Worm (Caenorhabditis elegans) whole organism, L1 larva: ENCODE measurements around the gene set-30.

Experiments used
- Y116A8C.19 ChIP-seq: sonication (generic microtip); optimal IDR thresholded peaks from 2 replicates; lab custom pipeline; 2016; ENCODE audit warnings: missing compliant biosample characterization, missing genetic modification characterization, borderline replicate concordance
- aha-1 ChIP-seq: fragments of 150-350 bp; optimal IDR thresholded peaks from 2 replicates; lab custom pipeline; 2014; ENCODE audit warnings: missing biosample characterization, missing genetic modification characterization
- alr-1 ChIP-seq: fragments of 200-800 bp; sonication (Bioruptor generic); optimal IDR thresholded peaks from 2 replicates; lab custom pipeline; 2018; ENCODE audit warnings: borderline replicate concordance, mild to moderate bottlenecking, missing genetic modification characterization, missing compliant biosample characterization
- ama-1 ChIP-seq: fragments of 150-350 bp; optimal IDR thresholded peaks from 2 replicates; lab custom pipeline; 2014
- blmp-1 ChIP-seq: fragments of 150-350 bp; optimal IDR thresholded peaks from 2 replicates; lab custom pipeline; 2014; ENCODE audit warnings: missing biosample characterization, missing genetic modification characterization
- ceh-8 ChIP-seq: fragments of 200-800 bp; sonication (Bioruptor generic); optimal IDR thresholded peaks from 2 replicates; lab custom pipeline; 2018; ENCODE audit warnings: mild to moderate bottlenecking, missing genetic modification characterization, moderate library complexity, missing compliant biosample characterization
- ceh-88 ChIP-seq: fragments of 200-800 bp; sonication (Bioruptor generic); IDR thresholded peaks from 2 replicates; pipeline ENCODE4 v1.3.6; 2022; ENCODE audit warnings: missing genetic modification characterization, missing compliant biosample characterization
- ceh-90 ChIP-seq: sonication (generic microtip); optimal IDR thresholded peaks from 2 replicates; lab custom pipeline; 2016; ENCODE audit warnings: missing genetic modification characterization, missing compliant biosample characterization
- ces-1 ChIP-seq: fragments of 150-350 bp; optimal IDR thresholded peaks from 2 replicates; lab custom pipeline; 2014; ENCODE audit warnings: missing biosample characterization, missing genetic modification reagents, missing genetic modification characterization
- dpl-1 ChIP-seq, 3 experiments: fragments of 150-350 bp in 2 of 3; sonication (generic microtip) in 1 of 3; optimal IDR thresholded peaks; 2 replicates each; lab custom pipeline; 2014 to 2017; ENCODE audit warnings: missing biosample characterization in 3 of 3, missing genetic modification characterization in 3 of 3, missing genetic modification reagents in 3 of 3
- efl-1 ChIP-seq, 4 experiments: fragments of 150-350 bp; optimal IDR thresholded peaks in 3 of 4; peaks in 1 of 4; 1 replicate in 1 of 4; 2 replicates in 3 of 4; lab custom pipeline; 2014; ENCODE audit warnings: missing biosample characterization in 2 of 4, missing genetic modification characterization in 2 of 4, missing genetic modification reagents in 2 of 4
- efl-3 ChIP-seq: fragments of 200-800 bp; sonication (Bioruptor generic); optimal IDR thresholded peaks from 2 replicates; lab custom pipeline; 2018; ENCODE audit warnings: mild to moderate bottlenecking, missing genetic modification characterization, missing compliant biosample characterization
- egl-13 ChIP-seq: sonication (generic microtip); optimal IDR thresholded peaks from 2 replicates; lab custom pipeline; 2016; ENCODE audit warnings: missing genotype, missing genetic modification reagents, missing genetic modification characterization, missing compliant biosample characterization
- elt-2 ChIP-seq: sonication (generic microtip); optimal IDR thresholded peaks from 2 replicates; lab custom pipeline; 2016; ENCODE audit warnings: missing genetic modification characterization, mild to moderate bottlenecking, inconsistent platforms, missing compliant biosample characterization, missing genetic modification reagents
- elt-3 ChIP-seq, 6 experiments: fragments of 150-350 bp in 1 of 6; sonication (generic microtip); optimal IDR thresholded peaks; 2 replicates each; lab custom pipeline; 2017 to 2018; ENCODE audit warnings: missing biosample characterization in 6 of 6, missing genetic modification characterization in 6 of 6, inconsistent platforms in 1 of 6
- ets-5 ChIP-seq: fragments of 200-800 bp; sonication (Bioruptor generic); IDR thresholded peaks from 2 replicates; pipeline ENCODE4 v1.3.6; 2022; ENCODE audit warnings: missing genetic modification characterization, missing compliant biosample characterization
- fkh-4 ChIP-seq: sonication (generic microtip); optimal IDR thresholded peaks from 2 replicates; lab custom pipeline; 2016; ENCODE audit warnings: missing compliant biosample characterization, missing genetic modification characterization, borderline replicate concordance
- fkh-8 ChIP-seq: sonication (generic microtip); optimal IDR thresholded peaks from 2 replicates; lab custom pipeline; 2016; ENCODE audit warnings: mild to moderate bottlenecking, missing genetic modification characterization, missing compliant biosample characterization
- fos-1 ChIP-seq: fragments of 150-350 bp; optimal IDR thresholded peaks from 2 replicates; lab custom pipeline; 2014; ENCODE audit warnings: missing biosample characterization, missing genetic modification characterization
- hpl-2 ChIP-seq: fragments of 150-350 bp; optimal IDR thresholded peaks from 2 replicates; lab custom pipeline; 2014; ENCODE audit warnings: missing biosample characterization, missing genetic modification reagents, missing genetic modification characterization
- isw-1 ChIP-seq: fragments of 200-800 bp; sonication (Bioruptor generic); IDR thresholded peaks from 2 replicates; pipeline ENCODE4 v1.3.6; 2022; ENCODE audit warnings: missing genetic modification characterization, missing compliant biosample characterization
- jun-1 ChIP-seq: fragments of 150-350 bp; optimal IDR thresholded peaks from 2 replicates; lab custom pipeline; 2014; ENCODE audit warnings: missing biosample characterization, missing genetic modification reagents, missing genetic modification characterization
- lin-14 ChIP-seq: fragments of 200-800 bp; sonication (Bioruptor generic); optimal IDR thresholded peaks from 2 replicates; lab custom pipeline; 2018; ENCODE audit warnings: mild to moderate bottlenecking, missing genetic modification characterization, moderate library complexity, missing compliant biosample characterization
- lin-15B ChIP-seq: fragments of 150-350 bp; sonication (generic microtip); optimal IDR thresholded peaks from 3 replicates; lab custom pipeline; 2014; ENCODE audit warnings: missing biosample characterization, missing genetic modification characterization
- lin-35 ChIP-seq, 2 experiments: fragments of 150-350 bp; optimal IDR thresholded peaks; 2 replicates each; lab custom pipeline; 2014; ENCODE audit warnings: missing biosample characterization in 2 of 2, missing genetic modification characterization in 2 of 2, missing genetic modification reagents in 2 of 2
- lin-39 ChIP-seq: fragments of 150-350 bp; optimal IDR thresholded peaks from 2 replicates; lab custom pipeline; 2014; ENCODE audit warnings: missing biosample characterization, missing genetic modification reagents, missing genetic modification characterization
- lir-3 ChIP-seq: sonication (generic microtip); optimal IDR thresholded peaks from 2 replicates; lab custom pipeline; 2016; ENCODE audit warnings: mild to moderate bottlenecking, missing genetic modification characterization, moderate library complexity, missing compliant biosample characterization; ENCODE audit not compliant: poor library complexity
- lsy-2 ChIP-seq, 2 experiments: fragments of 150-350 bp; optimal IDR thresholded peaks; 2 replicates each; lab custom pipeline; 2014; ENCODE audit warnings: missing biosample characterization in 2 of 2, missing genetic modification characterization in 2 of 2
- mab-9 ChIP-seq: fragments of 200-800 bp; sonication (Bioruptor generic); IDR thresholded peaks from 2 replicates; pipeline ENCODE4 v1.3.6; 2022; ENCODE audit warnings: missing genetic modification reagents, missing genetic modification characterization, missing compliant biosample characterization
- mdl-1 ChIP-seq, 2 experiments: fragments of 150-350 bp; optimal IDR thresholded peaks; 2 replicates each; lab custom pipeline; 2014 to 2017; ENCODE audit warnings: missing biosample characterization in 2 of 2, missing genetic modification characterization in 2 of 2, inconsistent platforms in 1 of 2
- mep-1 ChIP-seq: fragments of 150-350 bp; optimal IDR thresholded peaks from 2 replicates; lab custom pipeline; 2014; ENCODE audit warnings: missing biosample characterization, missing genetic modification characterization
- nhr-19 ChIP-seq: fragments of 200-800 bp; sonication (Bioruptor generic); conservative IDR thresholded peaks from 2 replicates; pipeline ENCODE4 v1.3.6; 2022; ENCODE audit warnings: missing genetic modification characterization, missing compliant biosample characterization
- nhr-20 ChIP-seq: sonication (generic microtip); optimal IDR thresholded peaks from 2 replicates; lab custom pipeline; 2016; ENCODE audit warnings: mild to moderate bottlenecking, missing genetic modification characterization, missing compliant biosample characterization
- nhr-28 ChIP-seq: fragments of 150-350 bp; optimal IDR thresholded peaks from 2 replicates; lab custom pipeline; 2014; ENCODE audit warnings: missing biosample characterization, missing genetic modification characterization
- nhr-71 ChIP-seq: sonication (generic microtip); optimal IDR thresholded peaks from 2 replicates; lab custom pipeline; 2016; ENCODE audit warnings: mild to moderate bottlenecking, missing genetic modification characterization, moderate library complexity, missing compliant biosample characterization
- nhr-85 ChIP-seq: sonication (generic microtip); peaks from one replicate; lab custom pipeline; 2016; ENCODE audit warnings: missing genetic modification characterization, inconsistent platforms, missing compliant biosample characterization
- nhr-90 ChIP-seq: sonication (generic microtip); optimal IDR thresholded peaks from 2 replicates; lab custom pipeline; 2016; ENCODE audit warnings: mild to moderate bottlenecking, missing genetic modification characterization, missing compliant biosample characterization; ENCODE audit not compliant: poor library complexity
- rnt-1 ChIP-seq: sonication (generic microtip); optimal IDR thresholded peaks from 2 replicates; lab custom pipeline; 2016; ENCODE audit warnings: mild to moderate bottlenecking, missing genetic modification characterization, moderate library complexity, missing compliant biosample characterization
- skn-1 ChIP-seq: fragments of 150-350 bp; optimal IDR thresholded peaks from 2 replicates; lab custom pipeline; 2014; ENCODE audit warnings: missing biosample characterization, missing genetic modification characterization
- snpc-4 ChIP-seq: fragments of 150-350 bp; optimal IDR thresholded peaks from 2 replicates; lab custom pipeline; 2014; ENCODE audit warnings: missing biosample characterization, missing genetic modification characterization
- sox-4 ChIP-seq: sonication (generic microtip); optimal IDR thresholded peaks from 2 replicates; lab custom pipeline; 2016; ENCODE audit warnings: missing genetic modification characterization, missing compliant biosample characterization
- tlp-1 ChIP-seq: fragments of 150-350 bp; optimal IDR thresholded peaks from 2 replicates; lab custom pipeline; 2014; ENCODE audit warnings: missing biosample characterization, missing genetic modification characterization
- unc-130 ChIP-seq: fragments of 150-350 bp; optimal IDR thresholded peaks from 2 replicates; lab custom pipeline; 2017; ENCODE audit warnings: missing biosample characterization, missing genetic modification characterization, inconsistent platforms
- unc-30 ChIP-seq: sonication (generic microtip); optimal IDR thresholded peaks from 2 replicates; lab custom pipeline; 2017; ENCODE audit warnings: missing biosample characterization, missing genetic modification characterization
- unc-62 ChIP-seq: fragments of 150-350 bp; optimal IDR thresholded peaks from 2 replicates; lab custom pipeline; 2014; ENCODE audit warnings: missing biosample characterization, missing genetic modification reagents, missing genetic modification characterization
- unc-86 ChIP-seq: sonication (generic microtip); optimal IDR thresholded peaks from 2 replicates; lab custom pipeline; 2016; ENCODE audit warnings: missing genetic modification characterization, missing compliant biosample characterization
- vab-15 ChIP-seq: sonication (generic microtip); optimal IDR thresholded peaks from 2 replicates; lab custom pipeline; 2017; ENCODE audit warnings: missing genotype, mild to moderate bottlenecking, missing genetic modification characterization, missing compliant biosample characterization

set-30 gene

DNA sequence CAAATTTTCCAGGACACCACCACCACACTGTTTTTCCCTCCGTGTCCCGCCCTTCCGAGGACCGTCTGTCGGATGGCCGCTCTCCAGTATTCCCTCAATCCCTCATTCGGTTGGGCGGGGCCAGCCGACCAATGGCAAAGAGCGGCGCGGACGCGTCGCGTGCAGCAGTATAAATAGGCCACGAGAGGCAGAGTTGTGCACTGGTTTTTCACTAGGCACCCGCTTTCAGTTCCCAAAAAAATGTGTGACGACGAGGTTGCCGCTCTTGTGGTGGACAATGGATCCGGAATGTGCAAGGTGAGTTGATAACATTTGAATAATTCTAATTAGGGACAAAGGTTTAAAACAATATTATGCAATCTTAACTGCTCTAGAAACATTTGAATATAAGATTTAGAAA, 38.6 kb upstream of the set-30 start, which contains the start of gene act-4 (continued):
- no peak; the same call in 1 of the 2 replicates for TF ChIP-seq mab-9 (GFP tag; lab: Robert Waterston, UW)
- TF ChIP-seq fkh-4 (tag; lab: Kevin White, UChicago), result no peak
- peak; percentile 65 for TF ChIP-seq nhr-20 (tag; lab: Kevin White, UChicago)
- TF ChIP-seq nhr-19 (GFP tag; lab: Robert Waterston, UW), result peak; percentile 64
- no peak for TF ChIP-seq efl-3 (GFP tag; lab: Kevin White, UChicago)
- no peak for TF ChIP-seq vab-15 (tag; lab: Kevin White, UChicago)
- peak in 2 of 3 experiments; percentile 17 to 20 for TF ChIP-seq dpl-1 (GFP tag; optimal IDR thresholded peaks at IDR 0.05; lab: Kevin White, UChicago)
- no peak for TF ChIP-seq tlp-1 (tag; lab: Kevin White, UChicago)
- TF ChIP-seq ces-1 (GFP tag; lab: Kevin White, UChicago), result no peak
- TF ChIP-seq ama-1 (lab: Kevin White, UChicago), result peak; percentile 89
- TF ChIP-seq aha-1 (tag; lab: Kevin White, UChicago), result no peak
- TF ChIP-seq mdl-1 (tag; optimal IDR thresholded peaks at IDR 0.05; lab: Kevin White, UChicago), result peak in 1 of 2 experiments; percentile 27
- peak; percentile 43 for TF ChIP-seq jun-1
- TF ChIP-seq ceh-90, result no peak
- peak; percentile 87 for TF ChIP-seq lin-14 (GFP tag; lab: Kevin White, UChicago)
- TF ChIP-seq egl-13 (tag; lab: Kevin White, UChicago), result peak; percentile 7
- TF ChIP-seq elt-3 (tag; optimal IDR thresholded peaks at IDR 0.05; lab: Kevin White, UChicago), result no peak
- no peak for TF ChIP-seq ets-5 (GFP tag; lab: Robert Waterston, UW)
- peak; percentile 24 for TF ChIP-seq lin-39 (tag; lab: Kevin White, UChicago)
- TF ChIP-seq rnt-1 (tag; lab: Kevin White, UChicago), result peak; percentile 80
- peak; percentile 11 for TF ChIP-seq snpc-4 (tag; lab: Kevin White, UChicago)
- TF ChIP-seq nhr-90 (tag; lab: Kevin White, UChicago), result peak; percentile 52
- no peak for TF ChIP-seq hpl-2 (GFP tag; lab: Kevin White, UChicago)
- no peak for TF ChIP-seq ceh-88 (GFP tag; lab: Robert Waterston, UW)
- TF ChIP-seq Y116A8C.19, result no peak
- TF ChIP-seq efl-1 (optimal IDR thresholded peaks at IDR 0.05; lab: Kevin White, UChicago), result peak; percentile 6 to 25
- peak in 1 of 2 experiments; percentile 31 for TF ChIP-seq efl-1 (GFP tag; optimal IDR thresholded peaks at IDR 0.05 in 1 of 2; lab: Kevin White, UChicago)
- peak; percentile 53 to 76 for TF ChIP-seq lsy-2 (tag; optimal IDR thresholded peaks at IDR 0.05; lab: Kevin White, UChicago)
- TF ChIP-seq ceh-8 (GFP tag; lab: Kevin White, UChicago), result peak; percentile 26
- no peak for TF ChIP-seq nhr-85
- TF ChIP-seq isw-1, result peak; percentile 44
- TF ChIP-seq fkh-8 (tag; lab: Kevin White, UChicago), result peak; percentile 78
- TF ChIP-seq nhr-28, result no peak
- TF ChIP-seq unc-30 (tag; lab: Kevin White, UChicago), result no peak
- no peak for TF ChIP-seq unc-62
- TF ChIP-seq nhr-71 (tag; lab: Kevin White, UChicago), result peak; percentile 82
- TF ChIP-seq skn-1 (tag; lab: Kevin White, UChicago), result peak; percentile 27
- peak; percentile 19 for TF ChIP-seq lir-3 (tag; lab: Kevin White, UChicago)
- no peak for TF ChIP-seq unc-130
- TF ChIP-seq lin-15B (tag; lab: Kevin White, UChicago), result no peak
- peak in 1 of 2 experiments; percentile 45 for TF ChIP-seq lin-35 (GFP tag; optimal IDR thresholded peaks at IDR 0.05; lab: Kevin White, UChicago)
- no peak for TF ChIP-seq alr-1
- TF ChIP-seq fos-1, result peak; percentile 18
- peak; percentile 52 for TF ChIP-seq unc-86 (tag; lab: Kevin White, UChicago)
- no peak for TF ChIP-seq elt-2 (tag; lab: Kevin White, UChicago)
- no peak for TF ChIP-seq blmp-1
- TF ChIP-seq sox-4 (tag; lab: Kevin White, UChicago), result no peak
- peak; percentile 69 for TF ChIP-seq mep-1 (tag; lab: Kevin White, UChicago)
